Fruit fly (Drosophila melanogaster): ENCODE data around the gene Ir10a.

Ir10a gene

DNA sequence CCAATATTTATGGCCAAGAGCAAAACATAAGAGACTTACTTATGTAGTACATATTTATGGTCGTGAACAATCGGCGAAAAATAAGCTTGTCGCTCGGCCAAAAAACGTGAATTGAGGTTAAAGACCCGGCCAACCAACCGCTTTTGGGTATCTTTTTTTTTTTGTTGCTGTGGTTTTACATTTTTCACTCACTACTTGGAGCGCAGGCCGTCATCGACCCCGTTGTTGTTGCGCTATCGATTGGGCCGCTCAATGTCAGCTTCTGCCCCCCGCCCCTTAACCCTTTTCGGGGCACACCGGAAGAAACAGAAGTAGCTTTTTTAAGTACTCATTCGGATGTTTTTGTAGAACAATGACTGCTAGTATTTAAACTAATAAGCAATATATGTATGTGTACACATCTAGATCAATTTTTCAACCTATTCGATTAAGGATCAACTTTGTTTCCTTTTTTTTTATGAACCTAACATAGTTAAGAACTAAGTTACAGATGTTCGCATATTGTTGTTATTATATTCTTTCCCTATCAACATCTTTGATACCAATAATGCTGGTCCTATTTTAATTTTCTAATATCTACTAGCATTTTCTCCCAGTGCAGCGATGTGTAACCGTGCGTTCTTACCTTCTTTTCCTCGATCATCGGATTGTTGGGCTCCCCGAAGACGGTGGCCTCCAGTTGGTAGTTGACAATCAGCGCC is 27.2 kb upstream of the Ir10a start (continued):
- TF ChIP-seq sqz (GFP tag; optimal IDR thresholded peaks at IDR 0.05) (no peak), CG8944 (GFP tag; optimal IDR thresholded peaks at IDR 0.05) (peak; percentile 59), CG18599 (GFP tag; optimal IDR thresholded peaks at IDR 0.05) (no peak), sens-2 (GFP tag; IDR thresholded peaks at IDR 0.05) (no peak), CG2202 (tag; optimal IDR thresholded peaks at IDR 0.05) (peak; percentile 37), h (optimal IDR thresholded peaks at IDR 0.05) (no peak), HLH54F (GFP tag; optimal IDR thresholded peaks at IDR 0.05) (peak; percentile 22), lab (GFP tag; optimal IDR thresholded peaks at IDR 0.05) (peak; percentile 70), Mad (GFP tag; optimal IDR thresholded peaks at IDR 0.05) (peak; percentile 52), CG17361 (GFP tag; IDR thresholded peaks at IDR 0.05) (no peak; the same call in none of the 3 replicates), CG12219 (GFP tag; optimal IDR thresholded peaks at IDR 0.05) (no peak), odd (GFP tag; optimal IDR thresholded peaks at IDR 0.05) (no peak), CG8089 (GFP tag; optimal IDR thresholded peaks at IDR 0.05) (peak; percentile 46), pros (GFP tag; optimal IDR thresholded peaks at IDR 0.05) (no peak), ranshi (GFP tag; IDR thresholded peaks at IDR 0.05) (peak; percentile 50; the same call in 1 of the 2 replicates), CG11398 (GFP tag; optimal IDR thresholded peaks at IDR 0.05) (peak; percentile 50), caup (GFP tag; optimal IDR thresholded peaks at IDR 0.05; ENCODE audit: severe bottlenecking) (peak; percentile 20), dm (GFP tag; optimal IDR thresholded peaks at IDR 0.05) (peak; percentile 27), CG4328 (GFP tag; optimal IDR thresholded peaks at IDR 0.05) (peak; percentile 65), Hr39 (optimal IDR thresholded peaks at IDR 0.05) (no peak), esg (GFP tag; conservative IDR thresholded peaks at IDR 0.05) (peak; percentile 63), CG12769 (tag; optimal IDR thresholded peaks at IDR 0.05) (no peak), Ssrp (tag; optimal IDR thresholded peaks at IDR 0.05) (peak; percentile 73), Abd-B (GFP tag; optimal IDR thresholded peaks at IDR 0.05) (no peak), en (GFP tag; optimal IDR thresholded peaks at IDR 0.05) (peak; percentile 74), D (optimal IDR thresholded peaks at IDR 0.05) (no peak), D (GFP tag; optimal IDR thresholded peaks at IDR 0.05) (peak; percentile 63), stwl (tag; optimal IDR thresholded peaks at IDR 0.05) (no peak), Dip3 (GFP tag; optimal IDR thresholded peaks at IDR 0.05) (peak; percentile 8), CG11085 (GFP tag; IDR thresholded peaks at IDR 0.05) (no peak), CrebB (tag; optimal IDR thresholded peaks at IDR 0.05) (peak; percentile 7), zfh2 (GFP tag; optimal IDR thresholded peaks at IDR 0.05) (peak; percentile 39), CG8765 (GFP tag; IDR thresholded peaks at IDR 0.05) (no peak), Aef1 (GFP tag; IDR thresholded peaks at IDR 0.05) (peak; percentile 39; the same call in 2 of the 3 replicates), Oli (tag; optimal IDR thresholded peaks at IDR 0.05) (peak; percentile 85), Nf-YC (tag; optimal IDR thresholded peaks at IDR 0.05) (no peak), CG3065 (GFP tag; optimal IDR thresholded peaks at IDR 0.05) (peak; percentile 8), Neu2 (GFP tag; optimal IDR thresholded peaks at IDR 0.05; ENCODE audit: borderline replicate concordance) (no peak), pnt (GFP tag; optimal IDR thresholded peaks at IDR 0.05) (peak; percentile 66), CG18262 (tag; optimal IDR thresholded peaks at IDR 0.05) (peak; percentile 78), CG9215 (GFP tag; IDR thresholded peaks at IDR 0.05) (peak; percentile 29; the same call in 1 of the 2 replicates), ham (GFP tag; IDR thresholded peaks at IDR 0.05) (no peak), CG1647 (GFP tag; optimal IDR thresholded peaks at IDR 0.05) (peak; percentile 8), ci (GFP tag; IDR thresholded peaks at IDR 0.05) (no peak), PHDP (tag; optimal IDR thresholded peaks at IDR 0.05) (peak; percentile 70), NC2β (GFP tag; optimal IDR thresholded peaks at IDR 0.05) (peak; percentile 60), CG7556 (GFP tag; optimal IDR thresholded peaks at IDR 0.05) (peak; percentile 84), gcm (GFP tag; optimal IDR thresholded peaks at IDR 0.05) (no peak), hbn (GFP tag; IDR thresholded peaks at IDR 0.05; ENCODE audit: partially characterized antibody) (no peak), CG18619 (GFP tag; optimal IDR thresholded peaks at IDR 0.05) (peak; percentile 69), Fer2 (tag; optimal IDR thresholded peaks at IDR 0.05) (peak; percentile 26)
